Worm (Caenorhabditis elegans): ENCODE measurements around the gene gcy-19.

DNA sequence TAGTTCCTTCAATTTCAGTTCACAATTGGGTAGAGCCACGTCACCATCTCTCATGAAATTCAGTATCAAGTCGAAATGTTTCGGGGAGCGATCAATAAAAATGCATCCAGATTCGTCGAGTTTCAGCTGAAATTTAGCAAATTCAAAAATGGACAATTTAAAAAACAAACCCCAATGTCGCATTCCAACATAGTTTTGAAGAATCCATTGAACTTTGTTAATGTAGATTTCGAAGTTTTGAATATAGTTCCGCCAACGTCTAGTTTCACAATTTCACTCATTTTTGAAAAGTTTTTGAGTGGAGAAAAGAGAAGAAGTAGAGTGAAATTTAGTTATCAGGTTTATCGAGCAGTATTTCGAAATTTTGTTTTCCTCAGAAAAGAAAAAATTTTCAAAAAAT lies 37.4 kb downstream of the gcy-19 start, which contains the start of gene ZC239.14:
- no peak for TF ChIP-seq ztf-29 (GFP tag; IDR thresholded peaks at IDR 0.05)
- no peak for TF ChIP-seq tab-1 (GFP tag; IDR thresholded peaks at IDR 0.05)
- TF ChIP-seq klf-2 (GFP tag; conservative IDR thresholded peaks at IDR 0.05): no peak
- TF ChIP-seq cog-1 (tag; optimal IDR thresholded peaks at IDR 0.05): no peak
- TF ChIP-seq flt-1 (GFP tag; IDR thresholded peaks at IDR 0.05): no peak
- no peak for TF ChIP-seq ref-1 (GFP tag; conservative IDR thresholded peaks at IDR 0.05)
- no peak for TF ChIP-seq T22C8.4 (GFP tag; IDR thresholded peaks at IDR 0.05)
- no peak for TF ChIP-seq ztf-23 (GFP tag; IDR thresholded peaks at IDR 0.05)
- no peak for TF ChIP-seq med-1 (GFP tag; optimal IDR thresholded peaks at IDR 0.05; ENCODE audit: insufficient read depth)

All from whole organism, midembryonic.